Worm (Caenorhabditis elegans) whole organism, L2 larva: ENCODE results near the gene F57C2.5.
"Not testable (repeated sequence)": the region's sequence is repeated elsewhere in the genome, so short reads cannot be mapped to it uniquely, and the experiment has no call there.

Source experiments
- blmp-1 ChIP-seq: sonication (generic microtip); optimal IDR thresholded peaks from 2 replicates; lab custom pipeline; 2017; ENCODE audit warnings: missing genetic modification characterization, mild to moderate bottlenecking, missing compliant biosample characterization, antibody characterized with exemption, moderate library complexity; ENCODE audit not compliant: insufficient read depth
- nhr-21 ChIP-seq: fragments of 150-350 bp; optimal IDR thresholded peaks from 2 replicates; lab custom pipeline; 2014; ENCODE audit warnings: missing biosample characterization, missing genetic modification characterization
- nhr-237 ChIP-seq: fragments of 150-350 bp; optimal IDR thresholded peaks from 2 replicates; lab custom pipeline; 2014; ENCODE audit warnings: missing biosample characterization, missing genetic modification characterization

ce11 chrII:14563766-14564370 is 35.8 kb upstream of the F57C2.5 start:
- TF ChIP-seq blmp-1; nhr-21 (tag; lab: Kevin White, UChicago); nhr-237: not testable (repeated sequence)
